Worm (Caenorhabditis elegans): ENCODE measurements around the gene srbc-50.

ce11 chrV:15826110-15826509, 1.3 kb upstream of the srbc-50 start, which contains the start of gene srbc-51:
- TF ChIP-seq him-1 (tag; optimal IDR thresholded peaks at IDR 0.05) (no peak), dao-5 (tag; optimal IDR thresholded peaks at IDR 0.05) (no peak), W03F9.2 (tag; optimal IDR thresholded peaks at IDR 0.05) (no peak)
